Worm (Caenorhabditis elegans) whole organism, L4 larva: ENCODE data around the gene ZK177.11.

Experiments used
- T26A8.4 ChIP-seq: fragments of 200-800 bp; sonication (Bioruptor generic); IDR thresholded peaks from 2 replicates; pipeline ENCODE4 v1.3.6; 2022; ENCODE audit warnings: missing genetic modification characterization, missing compliant biosample characterization
- Y48G9A.11 ChIP-seq: fragments of 200-800 bp; sonication (Bioruptor generic); IDR thresholded peaks from 2 replicates; pipeline ENCODE4 v1.3.6; 2022; ENCODE audit warnings: missing genetic modification reagents, missing genetic modification characterization, missing compliant biosample characterization
- aha-1 ChIP-seq: fragments of 150-350 bp; peaks from one replicate; lab custom pipeline; 2014; ENCODE audit warnings: missing biosample characterization, missing genetic modification characterization
- ceh-20 ChIP-seq: fragments of 200-800 bp; sonication (Bioruptor generic); IDR thresholded peaks from 2 replicates; pipeline ENCODE4 v1.3.6; 2022; ENCODE audit warnings: missing genetic modification reagents, missing genetic modification characterization, missing compliant biosample characterization
- ces-1 ChIP-seq: fragments of 150-350 bp; sonication (generic microtip); optimal IDR thresholded peaks from 4 replicates; lab custom pipeline; 2014; ENCODE audit warnings: missing biosample characterization, missing genetic modification reagents, missing genetic modification characterization
- daf-16 ChIP-seq, 3 experiments: sonication (generic microtip); optimal IDR thresholded peaks; 2 replicates each; lab custom pipeline; 2016 to 2017; ENCODE audit warnings: missing genetic modification characterization in 3 of 3, missing genetic modification reagents in 3 of 3, mild to moderate bottlenecking in 2 of 3, missing compliant biosample characterization in 2 of 3, missing biosample characterization in 1 of 3, moderate library complexity in 1 of 3
- dmd-6 ChIP-seq: fragments of 200-800 bp; sonication (Bioruptor generic); IDR thresholded peaks from 2 replicates; pipeline ENCODE4 v1.3.6; 2022; ENCODE audit warnings: missing genetic modification reagents, missing genetic modification characterization, missing compliant biosample characterization
- dpl-1 ChIP-seq: fragments of 150-350 bp; optimal IDR thresholded peaks from 2 replicates; lab custom pipeline; 2014; ENCODE audit warnings: missing biosample characterization, missing genetic modification reagents, missing genetic modification characterization
- dve-1 ChIP-seq: sonication (generic microtip); optimal IDR thresholded peaks from 2 replicates; lab custom pipeline; 2017; ENCODE audit warnings: antibody characterized with exemption, mild to moderate bottlenecking, missing genetic modification characterization, missing compliant biosample characterization; ENCODE audit not compliant: insufficient read depth
- gei-8 ChIP-seq: fragments of 200-800 bp; sonication (Bioruptor generic); optimal IDR thresholded peaks from 2 replicates; lab custom pipeline; 2018; ENCODE audit warnings: mild to moderate bottlenecking, missing genetic modification characterization, missing compliant biosample characterization
- hlh-30 ChIP-seq: sonication (generic microtip); optimal IDR thresholded peaks from 2 replicates; lab custom pipeline; 2017; ENCODE audit warnings: antibody characterized with exemption, mild to moderate bottlenecking, missing genetic modification characterization, missing compliant biosample characterization; ENCODE audit not compliant: insufficient read depth
- lin-13 ChIP-seq: fragments of 150-350 bp; optimal IDR thresholded peaks from 2 replicates; lab custom pipeline; 2014; ENCODE audit warnings: missing biosample characterization, missing genetic modification reagents, missing genetic modification characterization
- lin-29 ChIP-seq: fragments of 200-800 bp; sonication (Bioruptor generic); IDR thresholded peaks from 2 replicates; pipeline ENCODE4 v1.3.6; 2022; ENCODE audit warnings: missing genetic modification reagents, missing genetic modification characterization, missing compliant biosample characterization
- lin-38 ChIP-seq: fragments of 200-800 bp; sonication (Bioruptor generic); IDR thresholded peaks from 2 replicates; pipeline ENCODE4 v1.3.6; 2022; ENCODE audit warnings: missing genetic modification reagents, missing genetic modification characterization, missing compliant biosample characterization
- lsy-2 ChIP-seq, 2 experiments: fragments of 150-350 bp in 1 of 2; sonication (generic microtip) in 1 of 2; optimal IDR thresholded peaks; 2 replicates each; lab custom pipeline; 2014 to 2017; ENCODE audit warnings: missing biosample characterization in 2 of 2, missing genetic modification characterization in 2 of 2
- mdl-1 ChIP-seq, 2 experiments: fragments of 150-350 bp in 1 of 2; sonication (generic microtip) in 1 of 2; optimal IDR thresholded peaks; 2 replicates each; lab custom pipeline; 2014 to 2017; ENCODE audit warnings: missing biosample characterization in 2 of 2, missing genetic modification characterization in 2 of 2
- mdt-29 ChIP-seq: fragments of 200-800 bp; sonication (Bioruptor generic); IDR thresholded peaks from 2 replicates; pipeline ENCODE4 v1.3.6; 2022; ENCODE audit warnings: missing genetic modification reagents, missing genetic modification characterization, missing compliant biosample characterization
- mes-2 ChIP-seq: sonication (generic microtip); optimal IDR thresholded peaks from 2 replicates; lab custom pipeline; 2016; ENCODE audit warnings: missing genotype, mild to moderate bottlenecking, missing genetic modification characterization, missing compliant biosample characterization; ENCODE audit not compliant: poor library complexity, severe bottlenecking
- mxl-2 ChIP-seq: fragments of 200-800 bp; sonication (Bioruptor generic); conservative IDR thresholded peaks from 2 replicates; pipeline ENCODE4 v1.3.6; 2022; ENCODE audit warnings: missing genetic modification reagents, missing genetic modification characterization, missing compliant biosample characterization
- pha-4 ChIP-seq, 2 experiments: fragments of 150-350 bp in 1 of 2; fragments of 200-800 bp in 1 of 2; sonication (Bioruptor generic) in 1 of 2; IDR thresholded peaks in 1 of 2; optimal IDR thresholded peaks in 1 of 2; 2 replicates each; pipeline versions ENCODE4 v1.3.6 to Lab custom; 2014 to 2022; ENCODE audit warnings: missing genetic modification characterization in 2 of 2, missing genetic modification reagents in 2 of 2, missing biosample characterization in 1 of 2, missing compliant biosample characterization in 1 of 2
- pqm-1 ChIP-seq: sonication (generic microtip); optimal IDR thresholded peaks from 2 replicates; lab custom pipeline; 2017; ENCODE audit warnings: missing biosample characterization, missing genetic modification characterization
- skn-1 ChIP-seq: fragments of 150-350 bp; optimal IDR thresholded peaks from 2 replicates; lab custom pipeline; 2014; ENCODE audit warnings: missing biosample characterization, missing genetic modification characterization
- snpc-1.2 ChIP-seq: fragments of 200-800 bp; sonication (Bioruptor generic); IDR thresholded peaks from 2 replicates; pipeline ENCODE4 v1.3.6; 2022; ENCODE audit warnings: missing genetic modification reagents, missing genetic modification characterization, missing compliant biosample characterization
- zag-1 ChIP-seq: fragments of 150-350 bp; optimal IDR thresholded peaks from 2 replicates; lab custom pipeline; 2014; ENCODE audit warnings: missing biosample characterization, missing genetic modification characterization
- ztf-7 ChIP-seq: fragments of 150-350 bp; optimal IDR thresholded peaks from 2 replicates; lab custom pipeline; 2014; ENCODE audit warnings: missing biosample characterization, missing genetic modification characterization

ZK177.11 gene

DNA sequence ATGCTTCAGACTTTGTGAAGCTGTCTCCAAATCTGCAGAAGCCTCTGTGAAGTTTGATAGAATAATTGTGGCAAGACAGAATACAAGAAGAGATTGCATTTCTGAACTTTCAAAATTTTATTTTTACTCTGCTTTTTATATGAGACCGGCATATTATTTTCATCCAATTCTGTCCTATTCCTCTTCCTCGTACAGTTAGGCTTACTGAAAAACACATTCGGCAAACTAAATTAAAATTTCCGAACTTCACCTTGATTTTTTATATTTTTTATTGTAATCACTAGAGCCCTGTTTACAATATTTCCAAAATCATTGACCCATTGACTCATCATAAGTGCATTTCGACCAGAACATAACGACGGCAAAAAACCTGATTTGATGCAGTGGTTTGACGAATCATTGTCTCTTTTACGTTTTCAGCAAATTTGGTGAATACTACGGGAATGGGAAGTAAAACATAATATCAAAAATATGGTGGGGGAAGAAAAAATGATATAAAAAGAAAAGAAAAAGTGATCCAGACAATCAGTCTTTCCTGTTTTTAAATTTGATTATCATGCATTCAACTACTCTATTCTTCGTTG is 24.5 kb upstream of the ZK177.11 start, which contains the start of the genes suex-1 and F12A10.9:
Gene suex-1, minus strand, starts transcription at position 101 of the 584 bp plus-strand sequence.
Gene F12A10.9, plus strand, starts transcription at position 534 of the 584 bp plus-strand sequence.
- no peak for TF ChIP-seq lin-29 (GFP tag; lab: Robert Waterston, UW)
- no peak for TF ChIP-seq dve-1 (tag; lab: Kevin White, UChicago)
- TF ChIP-seq aha-1 (tag; lab: Kevin White, UChicago), result peak; percentile 33

DNA sequence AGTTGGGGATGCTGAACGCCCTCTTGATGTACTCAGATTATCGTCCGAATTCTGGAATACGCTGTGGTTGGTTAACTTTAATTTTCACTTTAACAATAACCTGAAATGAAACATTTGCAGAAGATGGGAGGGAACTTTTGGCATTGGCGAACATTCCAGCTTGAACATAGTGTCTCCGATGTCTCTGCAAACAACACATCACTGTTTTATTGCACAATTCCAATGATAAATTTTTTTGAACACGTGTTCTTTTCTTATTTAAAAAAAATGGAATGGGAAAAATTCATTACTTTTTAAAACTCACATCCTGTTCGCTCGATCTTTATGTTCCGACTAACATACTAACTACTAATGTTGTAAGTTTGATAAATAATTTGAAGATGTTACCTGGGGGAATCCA is 22.3 kb upstream of the ZK177.11 start, which contains the start of gene fzy-1:
Gene fzy-1, plus strand, starts transcription at position 301 of the 400 bp plus-strand sequence.
- TF ChIP-seq mdt-29, result no peak
- no peak for TF ChIP-seq gei-8
- TF ChIP-seq mxl-2 (GFP tag; lab: Robert Waterston, UW), result no peak
- no peak for TF ChIP-seq ztf-7 (tag; lab: Kevin White, UChicago)
- no peak for TF ChIP-seq pha-4 (GFP tag; IDR thresholded peaks at IDR 0.05; lab: Robert Waterston, UW)
- TF ChIP-seq pha-4 (tag; optimal IDR thresholded peaks at IDR 0.05; lab: Kevin White, UChicago), result no peak
- TF ChIP-seq Y48G9A.11 (GFP tag; lab: Robert Waterston, UW), result no peak
- no peak for TF ChIP-seq mdl-1 (tag; optimal IDR thresholded peaks at IDR 0.05; lab: Kevin White, UChicago)
- TF ChIP-seq skn-1, result no peak
- no peak for TF ChIP-seq lin-13 (GFP tag; lab: Kevin White, UChicago)

DNA sequence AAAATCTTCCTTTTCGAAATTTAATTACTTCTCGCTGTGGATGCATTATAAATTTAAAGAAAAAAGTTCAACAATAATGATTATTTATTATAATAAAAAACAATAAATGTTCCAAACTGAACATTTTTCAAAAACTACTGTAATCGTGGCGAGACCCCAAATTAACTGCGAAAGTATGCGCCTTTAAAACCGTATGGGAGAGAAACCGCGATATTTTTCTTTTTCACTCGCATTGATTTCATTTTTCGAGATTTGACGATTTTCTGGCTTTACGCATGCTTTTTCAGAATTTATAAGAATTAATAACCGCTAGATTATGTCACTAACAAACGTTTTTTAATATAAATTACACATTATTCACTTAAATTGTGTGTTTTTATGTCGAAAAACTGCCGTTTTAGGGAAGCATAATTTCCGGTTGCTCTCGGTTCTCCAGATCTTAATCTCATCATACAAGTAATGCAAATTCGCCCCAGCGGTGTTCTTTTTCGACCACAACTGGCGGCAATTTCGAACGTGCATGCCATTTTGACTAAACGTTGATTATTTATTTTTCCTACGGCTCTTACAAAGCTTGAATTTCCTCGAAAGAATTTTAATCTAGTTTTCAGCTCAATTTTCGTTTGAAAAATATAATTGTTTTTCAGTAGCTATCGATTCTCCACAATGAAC is 21.6 kb upstream of the ZK177.11 start, which contains the start of gene F12A10.8:
Gene F12A10.8, minus strand, starts transcription at position 79 of the 672 bp plus-strand sequence.
- TF ChIP-seq hlh-30 (peak; percentile 31), dmd-6 (GFP tag; lab: Robert Waterston, UW) (no peak), ces-1 (GFP tag; lab: Kevin White, UChicago) (peak; percentile 35), aha-1 (tag; lab: Kevin White, UChicago) (peak; percentile 79), dpl-1 (peak; percentile 71), lin-38 (GFP tag; lab: Robert Waterston, UW) (peak; percentile 64), lin-13 (GFP tag; lab: Kevin White, UChicago) (no peak), snpc-1.2 (GFP tag; lab: Robert Waterston, UW) (no peak)

DNA sequence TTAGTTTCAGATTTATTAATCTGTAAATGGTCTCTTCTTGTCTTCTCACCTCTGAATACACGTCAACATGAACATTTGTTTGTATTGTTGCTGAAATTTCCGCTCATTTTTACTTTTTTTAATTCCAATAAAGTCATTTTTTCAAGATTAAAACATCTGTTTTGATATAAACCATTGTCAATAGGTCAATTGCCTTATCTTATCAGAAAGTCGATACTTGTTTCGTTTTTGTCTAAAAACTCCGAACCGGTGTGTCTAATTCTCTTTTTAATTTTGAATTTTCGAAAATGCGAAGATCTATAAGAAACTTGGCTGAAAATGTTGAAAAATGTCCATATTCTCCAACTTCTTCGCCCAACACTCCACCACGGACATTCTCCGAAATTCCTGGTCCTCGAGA is 19.0 kb upstream of the ZK177.11 start, which contains the start of gene cyp-44A1:
Gene cyp-44A1, plus strand, starts transcription at position 285 of the 400 bp plus-strand sequence.
- TF ChIP-seq pqm-1 (peak; percentile 3), daf-16 (GFP tag; optimal IDR thresholded peaks at IDR 0.05; lab: Kevin White, UChicago) (no peak), daf-16 (tag; optimal IDR thresholded peaks at IDR 0.05; lab: Kevin White, UChicago) (peak; percentile 78), zag-1 (tag; lab: Kevin White, UChicago) (no peak), ceh-20 (GFP tag; lab: Robert Waterston, UW) (no peak)

DNA sequence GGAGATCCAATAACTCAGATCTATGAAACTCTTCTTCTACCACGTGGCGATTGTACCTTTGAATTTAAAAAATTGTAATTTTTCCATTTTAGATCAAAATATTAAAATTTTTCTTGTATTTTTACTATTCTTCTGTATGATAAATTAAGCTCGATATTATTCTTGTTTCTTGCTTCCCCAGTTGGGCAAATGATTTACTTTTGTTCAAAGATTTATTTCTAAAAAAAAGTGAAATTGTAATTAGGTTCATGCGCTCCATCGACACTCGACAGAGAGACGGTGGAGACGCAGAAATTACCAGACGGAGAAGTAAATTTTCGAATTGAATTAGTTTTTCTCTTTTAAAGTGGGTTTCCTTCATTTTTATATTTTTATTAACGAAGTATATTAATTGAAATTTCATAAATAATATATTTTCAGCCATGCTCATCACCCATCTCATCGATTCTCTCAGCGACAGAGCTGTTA is 16.9 kb upstream of the ZK177.11 start, which contains the start of gene npp-24:
Gene npp-24, plus strand, starts transcription at position 51 of the 468 bp plus-strand sequence.
- no peak for TF ChIP-seq T26A8.4 (GFP tag; lab: Robert Waterston, UW)
- TF ChIP-seq lsy-2 (tag; optimal IDR thresholded peaks at IDR 0.05; lab: Kevin White, UChicago), result no peak
- no peak for TF ChIP-seq mdl-1 (tag; optimal IDR thresholded peaks at IDR 0.05; lab: Kevin White, UChicago)
- peak; percentile 42 for TF ChIP-seq mes-2
